Worm (Caenorhabditis elegans) whole organism, L4 larva: Measurements from ENCODE around the gene set-16.

ENCODE experiments used
- T26A8.4 ChIP-seq: fragments of 200-800 bp; sonication (Bioruptor generic); IDR thresholded peaks from 2 replicates; pipeline ENCODE4 v1.3.6; 2022; ENCODE audit warnings: missing genetic modification characterization, missing compliant biosample characterization
- ZK337.2 ChIP-seq: fragments of 200-800 bp; sonication (Bioruptor generic); IDR thresholded peaks from 2 replicates; pipeline ENCODE4 v1.3.6; 2022; ENCODE audit warnings: missing genetic modification reagents, missing genetic modification characterization, missing compliant biosample characterization
- dmd-6 ChIP-seq: fragments of 200-800 bp; sonication (Bioruptor generic); IDR thresholded peaks from 2 replicates; pipeline ENCODE4 v1.3.6; 2022; ENCODE audit warnings: missing genetic modification reagents, missing genetic modification characterization, missing compliant biosample characterization
- nhr-76 ChIP-seq: fragments of 150-350 bp; optimal IDR thresholded peaks from 2 replicates; lab custom pipeline; 2014; ENCODE audit warnings: missing biosample characterization, missing genetic modification characterization
- pha-4 ChIP-seq, 2 experiments: fragments of 150-350 bp in 1 of 2; fragments of 200-800 bp in 1 of 2; sonication (Bioruptor generic) in 1 of 2; IDR thresholded peaks in 1 of 2; optimal IDR thresholded peaks in 1 of 2; 2 replicates each; pipeline versions ENCODE4 v1.3.6 to Lab custom; 2014 to 2022; ENCODE audit warnings: missing genetic modification characterization in 2 of 2, missing genetic modification reagents in 2 of 2, missing biosample characterization in 1 of 2, missing compliant biosample characterization in 1 of 2
- sdz-12 ChIP-seq: fragments of 200-800 bp; sonication (Bioruptor generic); optimal IDR thresholded peaks from 2 replicates; lab custom pipeline; 2018; ENCODE audit warnings: mild to moderate bottlenecking, missing genetic modification characterization, missing compliant biosample characterization
- snpc-4 ChIP-seq: fragments of 150-350 bp; optimal IDR thresholded peaks from 2 replicates; lab custom pipeline; 2014; ENCODE audit warnings: missing biosample characterization, missing genetic modification characterization
- unc-39 ChIP-seq: sonication (generic microtip); optimal IDR thresholded peaks from 2 replicates; lab custom pipeline; 2017; ENCODE audit warnings: missing biosample characterization, missing genetic modification characterization
- zag-1 ChIP-seq: fragments of 150-350 bp; optimal IDR thresholded peaks from 2 replicates; lab custom pipeline; 2014; ENCODE audit warnings: missing biosample characterization, missing genetic modification characterization
- zfp-2 ChIP-seq: sonication (generic microtip); optimal IDR thresholded peaks from 2 replicates; lab custom pipeline; 2016; ENCODE audit warnings: mild to moderate bottlenecking, missing genetic modification characterization, missing compliant biosample characterization

DNA sequence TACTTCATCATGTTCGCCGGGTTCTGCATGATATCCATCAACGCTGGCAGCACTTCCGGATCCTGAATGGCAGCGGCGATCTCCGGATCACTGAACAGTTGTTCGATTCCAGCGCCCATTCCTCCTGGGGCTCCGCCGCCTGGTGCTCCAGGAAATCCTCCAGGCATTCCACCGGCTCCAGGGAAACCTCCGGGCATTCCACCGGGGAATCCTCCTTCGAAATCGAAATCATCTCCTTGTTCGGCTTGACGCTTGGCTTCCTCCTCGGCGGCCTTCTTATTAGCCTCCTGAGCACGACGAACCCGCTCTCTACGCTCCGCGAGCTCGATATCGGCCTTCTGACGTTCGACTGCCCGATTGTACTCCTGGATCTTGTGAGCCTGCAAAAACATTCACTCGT is 28.2 kb upstream of the set-16 start:
- no peak for TF ChIP-seq zag-1 (tag; lab: Kevin White, UChicago)
- TF ChIP-seq sdz-12 (GFP tag; lab: Kevin White, UChicago) = no peak
- TF ChIP-seq ZK337.2 (GFP tag; lab: Robert Waterston, UW) = no peak
- no peak for TF ChIP-seq snpc-4 (tag; lab: Kevin White, UChicago)
- no peak for TF ChIP-seq unc-39 (tag; lab: Kevin White, UChicago)
- TF ChIP-seq T26A8.4 (GFP tag; lab: Robert Waterston, UW) = no peak
- no peak for TF ChIP-seq pha-4 (GFP tag; IDR thresholded peaks at IDR 0.05; lab: Robert Waterston, UW)
- no peak for TF ChIP-seq pha-4 (tag; optimal IDR thresholded peaks at IDR 0.05; lab: Kevin White, UChicago)
- no peak for TF ChIP-seq zfp-2 (tag; lab: Kevin White, UChicago)
- no peak for TF ChIP-seq nhr-76 (tag; lab: Kevin White, UChicago)
- no peak for TF ChIP-seq dmd-6 (GFP tag; lab: Robert Waterston, UW)
